Worm (Caenorhabditis elegans): Measurements from ENCODE around the gene Y43F8B.29.

Gene Y43F8B.29

DNA sequence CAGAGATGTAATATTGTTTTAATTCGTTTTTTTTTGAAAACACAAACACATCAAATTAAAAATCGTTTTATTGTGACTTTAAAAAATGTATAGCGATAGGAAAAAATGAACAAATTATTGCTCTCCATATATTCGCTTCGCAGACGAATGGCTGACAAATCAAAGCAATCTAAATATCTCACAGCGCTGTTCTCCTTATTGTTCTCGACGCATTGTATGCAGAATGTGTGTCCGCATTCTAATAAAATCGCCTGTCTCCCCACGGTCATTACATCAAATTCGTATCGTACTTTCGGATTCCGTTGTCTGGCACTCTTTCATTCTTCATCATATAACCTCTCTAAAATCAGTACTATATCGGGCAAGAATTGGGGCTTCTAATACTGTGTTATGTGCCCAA is 13.6 kb upstream of the Y43F8B.29 start, which contains the start of gene Y43F8B.9:
Gene Y43F8B.9, plus strand, starts transcription at position 301 of the 400 bp plus-strand sequence.
- TF ChIP-seq ztf-11 (tag; optimal IDR thresholded peaks at IDR 0.05): no peak
- no peak for TF ChIP-seq ztf-4 (tag; optimal IDR thresholded peaks at IDR 0.05)
- no peak for TF ChIP-seq ama-1 (optimal IDR thresholded peaks at IDR 0.05)
- TF ChIP-seq nhr-77 (tag; optimal IDR thresholded peaks at IDR 0.05): no peak
- no peak for TF ChIP-seq tbx-2 (tag; optimal IDR thresholded peaks at IDR 0.05)
- no peak for TF ChIP-seq pqm-1 (tag; optimal IDR thresholded peaks at IDR 0.05)
- no peak for TF ChIP-seq unc-39 (tag; optimal IDR thresholded peaks at IDR 0.05)
- TF ChIP-seq ceh-28 (tag; optimal IDR thresholded peaks at IDR 0.05): no peak
- no peak for TF ChIP-seq nhr-25 (tag; optimal IDR thresholded peaks at IDR 0.05)
- no peak for TF ChIP-seq ceh-82 (tag; optimal IDR thresholded peaks at IDR 0.05)
- TF ChIP-seq fkh-2 (tag; optimal IDR thresholded peaks at IDR 0.05): no peak
- TF ChIP-seq nhr-237 (tag; optimal IDR thresholded peaks at IDR 0.05): no peak

DNA sequence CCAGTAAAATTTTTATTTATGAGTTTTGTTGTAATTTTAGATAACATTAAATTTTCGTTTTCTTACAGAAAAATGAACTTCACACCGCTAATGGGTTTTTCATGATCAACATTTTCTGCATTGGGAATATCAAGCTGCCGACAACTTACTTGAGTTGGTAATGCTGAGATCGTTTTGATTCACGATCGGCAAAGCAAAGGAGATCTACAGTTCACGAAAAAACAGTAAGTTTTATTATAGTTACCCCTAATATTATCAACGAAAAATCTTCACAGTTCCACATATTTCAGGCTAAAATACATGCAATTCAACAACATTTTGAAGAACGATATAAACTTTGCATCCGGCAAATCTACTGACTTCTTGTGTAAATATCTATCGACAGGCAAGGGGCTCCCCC is 8.9 kb upstream of the Y43F8B.29 start, which contains the start of gene Y43F8B.22:
Gene Y43F8B.22, plus strand, starts transcription at position 301 of the 400 bp plus-strand sequence.
- TF ChIP-seq egl-5 (tag; optimal IDR thresholded peaks at IDR 0.05) (no peak), pqm-1 (tag; optimal IDR thresholded peaks at IDR 0.05) (no peak), fos-1 (tag; optimal IDR thresholded peaks at IDR 0.05) (no peak), ZK546.5 (tag; optimal IDR thresholded peaks at IDR 0.05) (no peak), nhr-11 (tag; optimal IDR thresholded peaks at IDR 0.05) (no peak), skn-1 (tag; optimal IDR thresholded peaks at IDR 0.05) (no peak), nhr-43 (tag; optimal IDR thresholded peaks at IDR 0.05; ENCODE audit: poor library complexity, severe bottlenecking) (no peak), nfya-1 (tag; optimal IDR thresholded peaks at IDR 0.05; ENCODE audit: insufficient read depth) (no peak), ceh-9 (tag; optimal IDR thresholded peaks at IDR 0.05) (no peak), hmg-11 (tag; optimal IDR thresholded peaks at IDR 0.05) (no peak), unc-62 (GFP tag; optimal IDR thresholded peaks at IDR 0.05) (no peak), nhr-23 (tag; optimal IDR thresholded peaks at IDR 0.05) (no peak), aly-2 (tag; optimal IDR thresholded peaks at IDR 0.05) (no peak), ceh-28 (tag; optimal IDR thresholded peaks at IDR 0.05) (no peak), fkh-10 (GFP tag; optimal IDR thresholded peaks at IDR 0.05) (no peak), mml-1 (tag; optimal IDR thresholded peaks at IDR 0.05) (no peak), elt-3 (tag; optimal IDR thresholded peaks at IDR 0.05) (no peak), ztf-11 (tag; optimal IDR thresholded peaks at IDR 0.05) (no peak)

ce11 chrV:19484507-19484906 is 6.9 kb upstream of the Y43F8B.29 start, which contains the start of gene Y43F8B.17:
Gene Y43F8B.17 (plus strand): TSS chrV:19484721.
- TF ChIP-seq nhr-25 (tag; optimal IDR thresholded peaks at IDR 0.05) (no peak), nhr-12 (tag; optimal IDR thresholded peaks at IDR 0.05) (no peak), daf-12 (tag; optimal IDR thresholded peaks at IDR 0.05) (no peak), lsy-12 (tag; optimal IDR thresholded peaks at IDR 0.05) (no peak), egl-5 (tag; optimal IDR thresholded peaks at IDR 0.05) (no peak), lin-15B (tag; optimal IDR thresholded peaks at IDR 0.05) (no peak), egl-27 (tag; optimal IDR thresholded peaks at IDR 0.05) (no peak), nhr-23 (tag; optimal IDR thresholded peaks at IDR 0.05) (no peak), R02D3.7 (tag; optimal IDR thresholded peaks at IDR 0.05) (no peak), hmg-11 (tag; optimal IDR thresholded peaks at IDR 0.05) (no peak), ceh-16 (tag; optimal IDR thresholded peaks at IDR 0.05) (no peak), ztf-11 (tag; optimal IDR thresholded peaks at IDR 0.05) (no peak), mdl-1 (tag; optimal IDR thresholded peaks at IDR 0.05) (no peak), unc-62 (GFP tag; optimal IDR thresholded peaks at IDR 0.05) (no peak), eor-1 (tag; optimal IDR thresholded peaks at IDR 0.05) (no peak), pha-4 (tag; optimal IDR thresholded peaks at IDR 0.05) (no peak)

ce11 chrV:19485261-19485660 is 6.1 kb upstream of the Y43F8B.29 start, which contains the start of gene Y43F8B.28:
Gene Y43F8B.28 (plus strand): TSS chrV:19485319.
- TF ChIP-seq nhr-11 (tag; optimal IDR thresholded peaks at IDR 0.05) (no peak), fkh-2 (tag; optimal IDR thresholded peaks at IDR 0.05) (no peak), skn-1 (tag; optimal IDR thresholded peaks at IDR 0.05) (no peak), nfya-1 (tag; optimal IDR thresholded peaks at IDR 0.05; ENCODE audit: insufficient read depth) (no peak), daf-12 (tag; optimal IDR thresholded peaks at IDR 0.05) (no peak), ceh-28 (tag; optimal IDR thresholded peaks at IDR 0.05) (no peak), fos-1 (tag; optimal IDR thresholded peaks at IDR 0.05) (no peak), ceh-16 (tag; optimal IDR thresholded peaks at IDR 0.05) (no peak), snpc-4 (tag; optimal IDR thresholded peaks at IDR 0.05) (no peak), R02D3.7 (tag; optimal IDR thresholded peaks at IDR 0.05) (no peak), elt-1 (tag; optimal IDR thresholded peaks at IDR 0.05) (no peak), unc-39 (tag; optimal IDR thresholded peaks at IDR 0.05) (no peak), nhr-28 (tag; optimal IDR thresholded peaks at IDR 0.05) (no peak), sea-2 (GFP tag; optimal IDR thresholded peaks at IDR 0.05) (no peak)
